Worm (Caenorhabditis elegans): ENCODE measurements around the gene sth-1.

DNA sequence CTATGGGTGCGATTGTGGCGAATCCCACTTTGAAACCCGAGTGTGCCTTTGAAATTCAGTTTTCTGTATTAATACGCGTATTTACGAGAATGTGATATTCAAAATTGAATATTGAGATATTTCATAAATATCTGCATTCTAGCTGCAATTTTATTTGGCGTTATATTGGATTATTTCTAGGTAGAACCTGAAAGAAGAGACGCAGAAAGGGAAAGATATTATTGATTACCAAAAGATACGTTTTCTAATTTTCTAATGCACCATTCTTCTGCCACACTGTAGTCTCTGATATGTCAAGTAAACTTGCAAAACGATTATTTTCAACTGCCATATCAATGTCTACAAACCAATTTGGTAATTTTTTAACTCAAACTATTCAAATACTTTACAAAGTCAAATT lies 29.9 kb upstream of the sth-1 start, which contains the start of gene ech-3:
- no peak for TF ChIP-seq flt-1 (GFP tag; IDR thresholded peaks at IDR 0.05)
- no peak for TF ChIP-seq tra-4 (tag; optimal IDR thresholded peaks at IDR 0.05)
- no peak for TF ChIP-seq aly-1 (tag; optimal IDR thresholded peaks at IDR 0.05)
- no peak for TF ChIP-seq tbx-11 (GFP tag; IDR thresholded peaks at IDR 0.05)
- no peak for TF ChIP-seq ama-1 (optimal IDR thresholded peaks at IDR 0.05)
- TF ChIP-seq ceh-36 (tag; optimal IDR thresholded peaks at IDR 0.05), result no peak
- no peak for TF ChIP-seq pes-1 (GFP tag; IDR thresholded peaks at IDR 0.05)
- no peak for TF ChIP-seq hnd-1 (tag; optimal IDR thresholded peaks at IDR 0.05)
- no peak for TF ChIP-seq scrt-1 (GFP tag; IDR thresholded peaks at IDR 0.05)
